Worm (Caenorhabditis elegans) whole organism, L4/young adult: ENCODE results near the gene sgk-1.

Experiments used
- dao-5 ChIP-seq: sonication (generic microtip); optimal IDR thresholded peaks from 2 replicates; lab custom pipeline; 2016; ENCODE audit warnings: missing genotype, missing genetic modification characterization, moderate library complexity, missing compliant biosample characterization
- him-1 ChIP-seq: sonication (generic microtip); optimal IDR thresholded peaks from 2 replicates; lab custom pipeline; 2016; ENCODE audit warnings: missing genotype, missing genetic modification reagents, missing genetic modification characterization, missing compliant biosample characterization

DNA sequence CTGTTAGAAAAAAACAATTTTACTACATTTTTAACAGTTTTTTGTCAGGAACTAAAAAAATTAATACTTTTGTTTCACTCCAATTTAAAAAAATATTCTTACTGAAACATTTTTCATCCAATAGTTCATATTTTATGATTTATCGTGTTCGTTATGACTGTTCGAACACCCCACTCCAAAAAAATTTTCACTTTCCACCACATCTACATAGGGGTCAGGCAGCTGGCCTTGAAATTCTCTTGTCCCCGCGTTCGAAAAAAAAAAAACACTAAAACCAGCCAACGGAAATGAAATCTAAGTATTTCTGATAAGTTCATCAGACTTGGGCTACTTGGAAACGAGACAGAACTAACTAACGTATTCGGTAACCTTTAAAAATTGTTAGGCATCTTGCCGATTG is 44.2 kb upstream of the sgk-1 start, which contains the start of gene twk-22:
- TF ChIP-seq him-1 (tag; lab: Kevin White, UChicago) (no peak), dao-5 (tag; lab: Kevin White, UChicago) (no peak)
